Fruit fly (Drosophila melanogaster) whole organism, adult: Measurements from ENCODE around the gene yellow-b.
A peak's percentile ranks its signal among the peaks of the same experiment; 100 is the strongest.

Source experiments
- CG11617 ChIP-seq: fragments of 200-800 bp; sonication (Bioruptor generic); optimal IDR thresholded peaks from 2 replicates; lab custom pipeline; 2017; ENCODE audit warnings: mild to moderate bottlenecking, missing biosample characterization, missing genetic modification reagents, missing genetic modification characterization
- CG12768 ChIP-seq: fragments of 200-800 bp; sonication (Bioruptor generic); optimal IDR thresholded peaks from 2 replicates; lab custom pipeline; 2017; ENCODE audit warnings: missing biosample characterization, missing genetic modification characterization, mild to moderate bottlenecking, moderate library complexity, missing genetic modification reagents
- CG14711 ChIP-seq: fragments of 200-800 bp; sonication (Bioruptor generic); optimal IDR thresholded peaks from 2 replicates; lab custom pipeline; 2018; ENCODE audit warnings: missing biosample characterization, mild to moderate bottlenecking, missing genetic modification characterization, moderate library complexity
- CG1620 ChIP-seq: fragments of 200-800 bp; sonication (Bioruptor generic); optimal IDR thresholded peaks from 2 replicates; lab custom pipeline; 2016; ENCODE audit warnings: missing biosample characterization, missing genetic modification characterization
- CG33017 ChIP-seq: fragments of 200-800 bp; sonication (Bioruptor generic); optimal IDR thresholded peaks from 2 replicates; lab custom pipeline; 2018; ENCODE audit warnings: missing biosample characterization, mild to moderate bottlenecking, missing genetic modification characterization, moderate library complexity
- CG5204 ChIP-seq: fragments of 200-800 bp; sonication (Bioruptor generic); optimal IDR thresholded peaks from 2 replicates; lab custom pipeline; 2016; ENCODE audit warnings: missing biosample characterization, missing genetic modification characterization
- CG7045 ChIP-seq: fragments of 200-800 bp; sonication (Bioruptor generic); optimal IDR thresholded peaks from 2 replicates; lab custom pipeline; 2017; ENCODE audit warnings: missing biosample characterization, mild to moderate bottlenecking, missing genetic modification characterization
- CG7101 ChIP-seq: fragments of 200-800 bp; sonication (Bioruptor generic); optimal IDR thresholded peaks from 2 replicates; lab custom pipeline; 2018; ENCODE audit warnings: missing biosample characterization, mild to moderate bottlenecking, missing genetic modification characterization, moderate library complexity
- Clk ChIP-seq: fragments of 200-800 bp; sonication (Bioruptor generic); optimal IDR thresholded peaks from 2 replicates; lab custom pipeline; 2017; ENCODE audit warnings: missing biosample characterization, missing genetic modification characterization
- Crg-1 ChIP-seq: fragments of 200-800 bp; sonication (Bioruptor generic); optimal IDR thresholded peaks from 2 replicates; lab custom pipeline; 2016; ENCODE audit warnings: missing biosample characterization, missing genetic modification characterization
- Hr96 ChIP-seq: fragments of 200-800 bp; sonication (Bioruptor generic); optimal IDR thresholded peaks from 2 replicates; lab custom pipeline; 2016; ENCODE audit warnings: missing biosample characterization, missing genetic modification characterization
- Mnt ChIP-seq: fragments of 200-800 bp; sonication (Bioruptor generic); optimal IDR thresholded peaks from 2 replicates; lab custom pipeline; 2016; ENCODE audit warnings: missing biosample characterization, mild to moderate bottlenecking, missing genetic modification characterization
- bab1 ChIP-seq: fragments of 200-800 bp; sonication (Bioruptor generic); optimal IDR thresholded peaks from 3 replicates; lab custom pipeline; 2019; ENCODE audit warnings: missing biosample characterization, mild to moderate bottlenecking, missing genetic modification characterization, moderate library complexity
- cic ChIP-seq: fragments of 200-800 bp; sonication (Bioruptor generic); optimal IDR thresholded peaks from 2 replicates; lab custom pipeline; 2017; ENCODE audit warnings: missing biosample characterization, mild to moderate bottlenecking, missing genetic modification characterization, moderate library complexity
- cnc ChIP-seq, 2 experiments: fragments of >200 bp; optimal IDR thresholded peaks; 2 replicates each; lab custom pipeline; 2017
- kay ChIP-seq: fragments of 200-800 bp; sonication (Bioruptor generic); peaks from one replicate; lab custom pipeline; 2016; ENCODE audit warnings: missing biosample characterization, missing genetic modification characterization, borderline replicate concordance
- ovo ChIP-seq: fragments of 200-800 bp; sonication (Bioruptor generic); optimal IDR thresholded peaks from 2 replicates; lab custom pipeline; 2016; ENCODE audit warnings: missing biosample characterization, missing genetic modification characterization
- pad ChIP-seq: fragments of 200-800 bp; sonication (Bioruptor generic); optimal IDR thresholded peaks from 3 replicates; lab custom pipeline; 2017; ENCODE audit warnings: missing biosample characterization, missing genetic modification characterization, mild to moderate bottlenecking, moderate library complexity, missing genetic modification reagents
- tj ChIP-seq: fragments of 200-800 bp; sonication (Bioruptor generic); optimal IDR thresholded peaks from 3 replicates; lab custom pipeline; 2017; ENCODE audit warnings: missing biosample characterization, mild to moderate bottlenecking, missing genetic modification characterization, moderate library complexity
- toe ChIP-seq: fragments of 200-800 bp; sonication (Bioruptor generic); optimal IDR thresholded peaks from 2 replicates; lab custom pipeline; 2016; ENCODE audit warnings: missing biosample characterization, missing genetic modification characterization

Gene yellow-b

DNA sequence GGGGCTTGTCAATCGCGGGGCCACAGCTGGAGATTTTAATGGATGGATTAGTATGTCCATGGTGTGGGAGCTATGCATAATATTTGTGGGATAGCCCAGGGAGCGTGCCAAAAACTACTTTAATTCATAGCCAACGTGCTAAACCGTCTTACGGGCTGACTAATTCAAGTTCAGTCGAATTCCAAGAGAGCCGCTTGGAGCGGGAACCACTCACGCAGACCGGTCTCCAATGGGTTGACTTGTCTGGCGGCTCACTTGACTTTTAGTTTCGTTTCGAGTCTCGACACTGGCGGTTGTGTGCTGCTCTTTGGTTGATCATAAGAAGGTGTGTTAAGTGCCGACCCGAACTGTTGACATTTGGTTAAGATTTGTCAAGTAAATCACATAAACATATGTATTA is at the start of gene yellow-b:
Gene yellow-b (plus strand): TSS at position 263 of the 400 bp plus-strand sequence.
- TF ChIP-seq bab1 (GFP tag; lab: Kevin White, UChicago) (no peak), tj (GFP tag; lab: Kevin White, UChicago) (no peak), ovo (GFP tag; lab: Kevin White, UChicago) (no peak), CG5204 (GFP tag; lab: Kevin White, UChicago) (no peak)

DNA sequence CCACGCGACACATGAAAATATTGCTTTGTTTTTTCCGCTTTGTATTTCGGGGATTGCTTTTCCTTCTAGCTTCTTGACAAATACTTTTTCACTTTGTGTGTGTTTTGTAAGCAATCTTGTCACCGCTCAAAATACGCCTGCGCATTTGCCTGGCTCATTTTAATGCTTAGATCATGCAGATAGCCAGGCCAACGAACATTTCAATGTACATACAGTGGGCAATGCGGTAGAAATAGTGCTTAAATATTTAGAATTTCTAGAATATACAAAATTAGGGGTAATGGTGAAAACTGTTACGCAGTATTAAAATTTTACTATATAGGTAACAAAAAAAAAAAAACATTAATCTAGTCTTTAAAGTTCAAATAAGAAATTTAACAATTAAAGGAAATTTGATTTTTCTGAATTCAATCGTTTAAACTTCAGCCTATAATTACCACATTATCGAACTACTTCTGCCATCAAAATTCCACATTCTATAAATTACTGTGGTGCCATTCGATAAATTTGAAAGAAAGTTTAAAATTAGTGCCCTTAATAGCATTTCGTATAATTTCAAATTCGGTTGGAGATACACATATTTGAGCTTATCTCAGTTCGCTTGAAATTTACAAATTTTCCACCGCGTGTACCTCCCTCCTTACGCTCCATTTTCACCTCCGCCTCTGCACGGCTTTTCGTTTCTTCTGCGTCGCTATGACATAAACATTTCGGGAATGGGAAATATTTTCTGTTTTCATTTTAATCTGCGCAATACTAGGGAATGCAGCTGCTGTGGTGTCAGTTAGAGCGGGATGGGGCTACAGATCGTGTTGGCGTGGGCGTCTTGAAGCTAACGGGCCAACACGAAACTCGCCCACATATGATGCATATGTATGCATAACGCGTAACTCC is 47.0 kb upstream of the yellow-b start:
- TF ChIP-seq kay (GFP tag; lab: Kevin White, UChicago): peak; percentile 49
- peak; percentile 83 for TF ChIP-seq tj (GFP tag; lab: Kevin White, UChicago)
- no peak for TF ChIP-seq Mnt
- TF ChIP-seq bab1 (GFP tag; lab: Kevin White, UChicago): peak; percentile 22

dm6 chr2L:16709693-16710092 is 44.4 kb upstream of the yellow-b start:
- TF ChIP-seq CG7045 (peak; percentile 53), Crg-1 (GFP tag; lab: Kevin White, UChicago) (no peak), Hr96 (GFP tag; lab: Kevin White, UChicago) (no peak), CG1620 (GFP tag; lab: Kevin White, UChicago) (no peak), CG7101 (tag; lab: Kevin White, UChicago) (peak; percentile 23), cnc (optimal IDR thresholded peaks at IDR 0.05; lab: Kevin White, UChicago) (no peak), CG11617 (GFP tag; lab: Kevin White, UChicago) (peak; percentile 38), CG12768 (no peak), Mnt (no peak), tj (GFP tag; lab: Kevin White, UChicago) (peak; percentile 29), cic (GFP tag; lab: Kevin White, UChicago) (no peak), ovo (GFP tag; lab: Kevin White, UChicago) (no peak), Clk (GFP tag; lab: Kevin White, UChicago) (no peak), pad (GFP tag; lab: Kevin White, UChicago) (no peak), CG33017 (tag; lab: Kevin White, UChicago) (peak; percentile 67), CG5204 (GFP tag; lab: Kevin White, UChicago) (peak; percentile 62), toe (GFP tag; lab: Kevin White, UChicago) (no peak), bab1 (GFP tag; lab: Kevin White, UChicago) (no peak)

- TF ChIP-seq bab1 (GFP tag; lab: Kevin White, UChicago) (no peak), cic (GFP tag; lab: Kevin White, UChicago) (no peak), cnc (optimal IDR thresholded peaks at IDR 0.05; lab: Kevin White, UChicago) (no peak), toe (GFP tag; lab: Kevin White, UChicago) (no peak), CG12768 (no peak), pad (GFP tag; lab: Kevin White, UChicago) (no peak), ovo (GFP tag; lab: Kevin White, UChicago) (no peak), Clk (GFP tag; lab: Kevin White, UChicago) (no peak), CG14711 (no peak), CG11617 (GFP tag; lab: Kevin White, UChicago) (no peak), CG1620 (GFP tag; lab: Kevin White, UChicago) (no peak), Mnt (no peak), Crg-1 (GFP tag; lab: Kevin White, UChicago) (no peak), CG7101 (tag; lab: Kevin White, UChicago) (no peak), CG33017 (tag; lab: Kevin White, UChicago) (no peak), kay (GFP tag; lab: Kevin White, UChicago) (no peak), CG7045 (no peak), tj (GFP tag; lab: Kevin White, UChicago) (no peak), CG5204 (GFP tag; lab: Kevin White, UChicago) (no peak)
Measured at dm6 chr2L:16710234-16710633, 43.9 kb upstream of the yellow-b start.

- TF ChIP-seq cnc (optimal IDR thresholded peaks at IDR 0.05; lab: Kevin White, UChicago) (no peak), CG7101 (tag; lab: Kevin White, UChicago) (no peak), CG11617 (GFP tag; lab: Kevin White, UChicago) (no peak), ovo (GFP tag; lab: Kevin White, UChicago) (no peak), toe (GFP tag; lab: Kevin White, UChicago) (no peak), pad (GFP tag; lab: Kevin White, UChicago) (no peak), CG1620 (GFP tag; lab: Kevin White, UChicago) (no peak), CG5204 (GFP tag; lab: Kevin White, UChicago) (no peak), bab1 (GFP tag; lab: Kevin White, UChicago) (no peak), tj (GFP tag; lab: Kevin White, UChicago) (no peak), cic (GFP tag; lab: Kevin White, UChicago) (no peak)
Measured at dm6 chr2L:16710677-16711076, 43.5 kb upstream of the yellow-b start.

DNA sequence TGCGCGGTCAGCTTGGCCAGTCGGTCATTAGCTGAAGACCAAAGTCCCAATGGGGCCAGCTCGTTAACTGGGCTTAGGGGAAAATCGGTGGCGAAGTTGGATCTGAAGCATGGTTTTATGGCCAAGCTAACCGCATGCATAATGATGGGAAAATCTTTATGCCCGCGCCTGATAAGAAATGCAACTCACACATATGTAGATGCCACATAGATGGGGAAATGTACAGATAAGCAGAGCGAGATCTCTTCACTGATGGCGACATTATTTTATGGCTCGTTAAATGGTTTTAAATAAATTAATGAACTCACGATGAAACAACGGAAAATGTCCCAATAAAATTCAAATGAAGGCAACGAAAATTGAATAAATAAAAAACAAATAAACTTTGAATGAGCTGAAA is 42.2 kb upstream of the yellow-b start:
- TF ChIP-seq Clk (GFP tag; lab: Kevin White, UChicago) (no peak), bab1 (GFP tag; lab: Kevin White, UChicago) (no peak), CG14711 (no peak), toe (GFP tag; lab: Kevin White, UChicago) (no peak), CG7101 (tag; lab: Kevin White, UChicago) (no peak), CG5204 (GFP tag; lab: Kevin White, UChicago) (no peak), cic (GFP tag; lab: Kevin White, UChicago) (no peak)
